Worm (Caenorhabditis elegans): ENCODE measurements around the gene hpo-25.

DNA sequence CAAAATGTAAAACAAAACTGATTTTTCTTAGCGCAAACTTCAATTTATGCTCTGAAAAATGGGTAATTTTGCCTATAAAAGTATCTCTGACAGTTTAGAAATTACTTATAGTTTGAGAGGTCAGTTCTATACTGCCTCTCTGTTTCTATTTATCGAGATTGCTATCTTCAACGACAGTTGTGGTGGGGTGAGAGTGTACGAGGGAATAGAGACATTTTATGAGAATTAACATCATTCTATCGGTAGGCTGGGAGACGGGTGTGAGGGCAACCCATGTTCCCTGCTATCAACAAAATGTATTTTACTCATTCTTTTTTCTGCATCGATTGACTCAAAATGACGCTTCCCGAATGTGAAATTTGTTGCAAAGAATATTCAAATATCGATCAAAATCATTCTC lies 49.0 kb upstream of the hpo-25 start, which contains the start of gene ZK1240.3:
- TF ChIP-seq ceh-13 (GFP tag; optimal IDR thresholded peaks at IDR 0.05) (no peak), flt-1 (GFP tag; IDR thresholded peaks at IDR 0.05) (no peak), tbx-37 (GFP tag; conservative IDR thresholded peaks at IDR 0.05) (no peak), ama-1 (optimal IDR thresholded peaks at IDR 0.05) (no peak), hmbx-1 (tag; optimal IDR thresholded peaks at IDR 0.05) (no peak)

Data from whole organism, early embryonic.